Fruit fly (Drosophila melanogaster) whole organism, embryonic: Measurements from ENCODE around the gene Mgat4a.

Experiments used
- Ada2b ChIP-seq: fragments of 200-800 bp; sonication (Bioruptor generic); IDR thresholded peaks from 2 replicates; pipeline ENCODE4 v1.3.6; 2022; ENCODE audit warnings: missing biosample characterization, missing genetic modification characterization
- CG10147 ChIP-seq: fragments of 200-800 bp; sonication (Bioruptor generic); optimal IDR thresholded peaks from 2 replicates; lab custom pipeline; 2019; ENCODE audit warnings: missing biosample characterization, mild to moderate bottlenecking, missing genetic modification characterization, moderate library complexity
- CG10654 ChIP-seq: fragments of 200-800 bp; sonication (Bioruptor generic); optimal IDR thresholded peaks from 2 replicates; lab custom pipeline; 2016; ENCODE audit warnings: missing biosample characterization, missing genetic modification characterization
- CG11093 ChIP-seq: fragments of 200-800 bp; sonication (Bioruptor generic); IDR thresholded peaks from 3 replicates; pipeline ENCODE4 v1.3.6; 2022; ENCODE audit warnings: missing biosample characterization, missing genetic modification characterization
- CG11247 ChIP-seq: fragments of 200-800 bp; sonication (Bioruptor generic); IDR thresholded peaks from 2 replicates; pipeline ENCODE4 v1.3.6; 2022; ENCODE audit warnings: missing biosample characterization, missing genetic modification characterization
- CG14050 ChIP-seq: fragments of 200-800 bp; sonication (Bioruptor generic); IDR thresholded peaks from 3 replicates; pipeline ENCODE4 v1.3.6; 2022; ENCODE audit warnings: missing biosample characterization, missing genetic modification characterization
- CG14667 ChIP-seq: fragments of 200-800 bp; sonication (Bioruptor generic); IDR thresholded peaks from 2 replicates; pipeline ENCODE4 v1.3.6; 2022; ENCODE audit warnings: missing biosample characterization, missing genetic modification characterization
- CG17568 ChIP-seq: fragments of 200-800 bp; sonication (Bioruptor generic); optimal IDR thresholded peaks from 2 replicates; lab custom pipeline; 2018; ENCODE audit warnings: missing biosample characterization, mild to moderate bottlenecking, missing genetic modification characterization, moderate library complexity
- CG4820 ChIP-seq: fragments of 200-800 bp; sonication (Bioruptor generic); optimal IDR thresholded peaks from 3 replicates; lab custom pipeline; 2016; ENCODE audit warnings: missing biosample characterization, missing genetic modification characterization
- CG4854 ChIP-seq: fragments of 200-800 bp; sonication (Bioruptor generic); optimal IDR thresholded peaks from 2 replicates; lab custom pipeline; 2016; ENCODE audit warnings: missing biosample characterization, missing genetic modification characterization, inconsistent platforms
- CG5953 ChIP-seq: fragments of 200-800 bp; sonication (Bioruptor generic); IDR thresholded peaks from 2 replicates; pipeline ENCODE4 v1.3.6; 2022; ENCODE audit warnings: missing biosample characterization, missing genetic modification characterization
- CG6854 ChIP-seq: fragments of 200-800 bp; sonication (Bioruptor generic); optimal IDR thresholded peaks from 3 replicates; lab custom pipeline; 2017; ENCODE audit warnings: missing biosample characterization, mild to moderate bottlenecking, missing genetic modification characterization
- CG7271 ChIP-seq: fragments of 200-800 bp; sonication (Bioruptor generic); optimal IDR thresholded peaks from 2 replicates; lab custom pipeline; 2018; ENCODE audit warnings: missing biosample characterization, mild to moderate bottlenecking, missing genetic modification characterization, moderate library complexity
- CG7839 ChIP-seq: fragments of 200-800 bp; sonication (Bioruptor generic); optimal IDR thresholded peaks from 3 replicates; lab custom pipeline; 2018; ENCODE audit warnings: missing biosample characterization, mild to moderate bottlenecking, missing genetic modification characterization, moderate library complexity
- CG7963 ChIP-seq: fragments of 200-800 bp; sonication (Bioruptor generic); IDR thresholded peaks from 3 replicates; pipeline ENCODE4 v1.3.6; 2022; ENCODE audit warnings: missing biosample characterization, missing genetic modification characterization; ENCODE audit not compliant: partially characterized antibody
- CG8924 ChIP-seq: fragments of 200-800 bp; optimal IDR thresholded peaks from 3 replicates; lab custom pipeline; 2019; ENCODE audit warnings: missing biosample characterization, mild to moderate bottlenecking, missing genetic modification characterization, moderate library complexity
- D ChIP-seq, 2 experiments: fragments of 200-800 bp in 1 of 2; fragments of >200 bp in 1 of 2; sonication (Bioruptor generic) in 1 of 2; optimal IDR thresholded peaks; 2 replicates in 1 of 2; 3 replicates in 1 of 2; lab custom pipeline; 2017; ENCODE audit warnings: mild to moderate bottlenecking in 1 of 2, missing biosample characterization in 1 of 2, missing genetic modification characterization in 1 of 2, missing genetic modification reagents in 1 of 2
- D19B ChIP-seq: fragments of 200-800 bp; sonication (Bioruptor generic); optimal IDR thresholded peaks from 2 replicates; lab custom pipeline; 2017; ENCODE audit warnings: missing biosample characterization, mild to moderate bottlenecking, missing genetic modification characterization
- Elba2 ChIP-seq: fragments of 200-800 bp; sonication (Bioruptor generic); optimal IDR thresholded peaks from 3 replicates; lab custom pipeline; 2016; ENCODE audit warnings: missing biosample characterization, missing genetic modification characterization
- Ets65A ChIP-seq: fragments of 200-800 bp; sonication (Bioruptor generic); peaks from one replicate; lab custom pipeline; 2016; ENCODE audit warnings: missing biosample characterization, missing genetic modification characterization
- H2.0 ChIP-seq: fragments of 200-800 bp; sonication (Bioruptor generic); IDR thresholded peaks from 2 replicates; pipeline ENCODE4 v1.3.6; 2022; ENCODE audit warnings: missing biosample characterization, missing genetic modification characterization
- HLH4C ChIP-seq: fragments of 200-800 bp; sonication (Bioruptor generic); IDR thresholded peaks from 3 replicates; pipeline ENCODE4 v1.3.6; 2022; ENCODE audit warnings: missing biosample characterization, missing genetic modification characterization; ENCODE audit not compliant: partially characterized antibody
- MBD-R2 ChIP-seq: fragments of 200-800 bp; sonication (Bioruptor generic); IDR thresholded peaks from 2 replicates; pipeline ENCODE4 v1.3.6; 2022; ENCODE audit warnings: missing biosample characterization, missing genetic modification characterization
- Max ChIP-seq: fragments of 200-800 bp; sonication (Bioruptor generic); optimal IDR thresholded peaks from 2 replicates; lab custom pipeline; 2016; ENCODE audit warnings: missing biosample characterization, mild to moderate bottlenecking, missing genetic modification characterization
- NC2α ChIP-seq: fragments of 200-800 bp; sonication (Bioruptor generic); optimal IDR thresholded peaks from 2 replicates; lab custom pipeline; 2016; ENCODE audit warnings: missing biosample characterization, missing genetic modification characterization
- Poxn ChIP-seq: fragments of 200-800 bp; sonication (Bioruptor generic); IDR thresholded peaks from 2 replicates; pipeline ENCODE4 v1.3.6; 2022; ENCODE audit warnings: missing biosample characterization, missing genetic modification characterization
- Ptx1 ChIP-seq: fragments of 200-800 bp; sonication (Bioruptor generic); IDR thresholded peaks from 2 replicates; pipeline ENCODE4 v1.3.6; 2022; ENCODE audit warnings: missing biosample characterization, missing genetic modification characterization
- Sry-δ ChIP-seq: fragments of 200-800 bp; sonication (Bioruptor generic); optimal IDR thresholded peaks from 2 replicates; lab custom pipeline; 2016; ENCODE audit warnings: missing biosample characterization, missing genetic modification characterization
- Stat92E ChIP-seq, 3 experiments: fragments of >200 bp in 2 of 3; fragments of 200-800 bp in 1 of 3; sonication (Bioruptor generic) in 1 of 3; optimal IDR thresholded peaks; 2 replicates each; lab custom pipeline; 2017 to 2019; ENCODE audit warnings: missing biosample characterization in 3 of 3, missing genetic modification characterization in 3 of 3, mild to moderate bottlenecking in 1 of 3, moderate library complexity in 1 of 3
- Usf ChIP-seq: fragments of 200-800 bp; sonication (Bioruptor generic); optimal IDR thresholded peaks from 2 replicates; lab custom pipeline; 2017; ENCODE audit warnings: missing genotype, missing biosample characterization, missing genetic modification characterization
- bbx ChIP-seq: fragments of 200-800 bp; sonication (Bioruptor generic); IDR thresholded peaks from 2 replicates; pipeline ENCODE4 v1.3.6; 2022; ENCODE audit warnings: missing biosample characterization, missing genetic modification characterization; ENCODE audit not compliant: partially characterized antibody
- caup ChIP-seq: fragments of 200-800 bp; sonication (Bioruptor generic); optimal IDR thresholded peaks from 3 replicates; lab custom pipeline; 2017; ENCODE audit warnings: missing biosample characterization, mild to moderate bottlenecking, missing genetic modification characterization, moderate library complexity; ENCODE audit not compliant: severe bottlenecking
- dan ChIP-seq: fragments of 200-800 bp; sonication (Bioruptor generic); IDR thresholded peaks from 2 replicates; pipeline ENCODE4 v1.3.6; 2022; ENCODE audit warnings: missing biosample characterization, missing genetic modification characterization
- dmrt99B ChIP-seq: fragments of 200-800 bp; sonication (Bioruptor generic); optimal IDR thresholded peaks from 2 replicates; lab custom pipeline; 2018; ENCODE audit warnings: missing biosample characterization, mild to moderate bottlenecking, missing genetic modification characterization, moderate library complexity
- dpn ChIP-seq, 2 experiments: fragments of 200-800 bp; sonication (Bioruptor generic); optimal IDR thresholded peaks; 3 replicates each; lab custom pipeline; 2016; ENCODE audit warnings: missing biosample characterization in 2 of 2, missing genetic modification characterization in 2 of 2
- dysf ChIP-seq: fragments of 200-800 bp; sonication (Bioruptor generic); IDR thresholded peaks from 3 replicates; pipeline ENCODE4 v1.3.6; 2022; ENCODE audit warnings: missing biosample characterization, missing genetic modification characterization
- ems ChIP-seq: fragments of 200-800 bp; sonication (Bioruptor generic); optimal IDR thresholded peaks from 3 replicates; lab custom pipeline; 2016; ENCODE audit warnings: missing biosample characterization, missing genetic modification characterization
- eyg ChIP-seq: fragments of 200-800 bp; sonication (Bioruptor generic); optimal IDR thresholded peaks from 3 replicates; lab custom pipeline; 2016; ENCODE audit warnings: missing biosample characterization, missing genetic modification characterization
- fd64A ChIP-seq: fragments of 200-800 bp; sonication (Bioruptor generic); optimal IDR thresholded peaks from 3 replicates; lab custom pipeline; 2018; ENCODE audit warnings: missing biosample characterization, mild to moderate bottlenecking, missing genetic modification characterization
- gcm ChIP-seq: fragments of 200-800 bp; sonication (Bioruptor generic); optimal IDR thresholded peaks from 2 replicates; lab custom pipeline; 2019; ENCODE audit warnings: missing biosample characterization, mild to moderate bottlenecking, missing genetic modification characterization, moderate library complexity
- hb ChIP-seq: fragments of 200-800 bp; sonication (Bioruptor generic); IDR thresholded peaks from 3 replicates; pipeline ENCODE4 v1.3.6; 2022; ENCODE audit warnings: missing biosample characterization, missing genetic modification characterization; ENCODE audit not compliant: partially characterized antibody
- inv ChIP-seq: fragments of 200-800 bp; sonication (Bioruptor generic); IDR thresholded peaks from 2 replicates; pipeline ENCODE4 v1.3.6; 2022; ENCODE audit warnings: missing biosample characterization, missing genetic modification characterization; ENCODE audit not compliant: partially characterized antibody
- lab ChIP-seq: fragments of 200-800 bp; sonication (Bioruptor generic); optimal IDR thresholded peaks from 3 replicates; lab custom pipeline; 2017; ENCODE audit warnings: missing biosample characterization, missing genetic modification characterization, mild to moderate bottlenecking, moderate library complexity, missing genetic modification reagents
- mld ChIP-seq: fragments of 200-800 bp; sonication (Bioruptor generic); IDR thresholded peaks from 3 replicates; pipeline ENCODE4 v1.3.6; 2022; ENCODE audit warnings: missing biosample characterization, missing genetic modification characterization; ENCODE audit not compliant: partially characterized antibody
- pho ChIP-seq: fragments of 200-800 bp; sonication (Bioruptor generic); optimal IDR thresholded peaks from 2 replicates; lab custom pipeline; 2016; ENCODE audit warnings: missing biosample characterization, missing genetic modification characterization
- sim ChIP-seq: fragments of 200-800 bp; sonication (Bioruptor generic); IDR thresholded peaks from 2 replicates; pipeline ENCODE4 v1.3.6; 2022; ENCODE audit warnings: missing biosample characterization, missing genetic modification characterization
- ttk ChIP-seq: fragments of 200-800 bp; sonication (Bioruptor generic); IDR thresholded peaks from 2 replicates; pipeline ENCODE4 v2.1.2; 2022; ENCODE audit warnings: missing biosample characterization, missing genetic modification characterization
- vfl ChIP-seq: fragments of 200-800 bp; sonication (Bioruptor generic); optimal IDR thresholded peaks from 2 replicates; lab custom pipeline; 2016; ENCODE audit warnings: missing biosample characterization, missing genetic modification characterization

Mgat4a gene

DNA sequence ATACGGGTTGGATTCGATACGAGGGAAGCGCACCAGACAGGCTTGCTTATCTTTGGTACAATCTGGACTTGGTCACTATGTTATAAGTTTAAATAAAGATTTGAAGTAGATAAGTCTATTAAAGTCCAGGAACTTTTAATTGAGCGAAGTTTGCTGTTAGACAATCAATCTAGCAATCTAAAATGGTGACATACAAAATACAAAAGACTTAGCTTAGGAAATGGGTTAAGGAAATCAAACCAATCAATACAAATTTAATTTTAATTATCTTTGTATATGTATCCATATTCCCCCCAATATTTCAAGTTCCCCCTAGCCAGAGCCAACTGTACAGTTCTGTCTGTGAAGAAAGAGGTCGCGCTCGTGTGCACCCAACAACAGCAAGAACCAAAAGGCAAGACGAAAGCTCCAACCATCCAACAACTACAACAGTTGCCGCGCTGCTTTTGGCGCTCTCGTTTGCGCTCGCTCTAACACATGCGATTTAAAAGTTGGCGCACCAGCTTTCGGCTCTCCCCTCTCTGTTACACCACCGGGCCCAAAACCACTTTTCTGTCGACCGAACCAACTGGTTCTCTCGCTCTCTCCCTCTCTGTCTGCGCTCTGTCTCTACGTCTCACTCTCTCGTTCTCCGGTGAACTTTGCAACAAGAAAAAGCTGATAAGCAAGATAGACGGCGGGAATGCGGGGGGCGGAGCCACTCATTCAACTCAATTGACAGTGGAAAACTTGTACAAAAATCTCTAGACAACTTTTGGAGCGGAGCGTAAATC, 5.7 kb upstream of the Mgat4a start (continued):
- TF ChIP-seq Stat92E (GFP tag; optimal IDR thresholded peaks at IDR 0.05; lab: Kevin White, UChicago) (no peak), Usf (GFP tag; lab: Kevin White, UChicago) (peak; percentile 69), CG4820 (GFP tag; lab: Kevin White, UChicago) (peak; percentile 83), lab (GFP tag; lab: Kevin White, UChicago) (peak; percentile 92), gcm (peak; percentile 74), CG7963 (GFP tag; lab: Robert Waterston, UW) (no peak), D19B (GFP tag; lab: Kevin White, UChicago) (peak; percentile 80), CG6854 (peak; percentile 81), HLH4C (0 out of 3 replicates have a peak, but pooled peaks have one; percentile 25), CG7839 (tag; lab: Kevin White, UChicago) (peak; percentile 94), dysf (GFP tag; lab: Robert Waterston, UW) (peak; percentile 94), MBD-R2 (peak; percentile 40), vfl (GFP tag; lab: Kevin White, UChicago) (peak; percentile 76), Max (peak; percentile 82), CG14667 (GFP tag; lab: Robert Waterston, UW) (peak; percentile 67), mld (GFP tag; lab: Robert Waterston, UW) (no peak), ems (GFP tag; lab: Kevin White, UChicago) (peak; percentile 79), CG17568 (GFP tag; lab: Kevin White, UChicago) (peak; percentile 83), CG10147 (GFP tag; lab: Kevin White, UChicago) (peak; percentile 81), inv (GFP tag; lab: Robert Waterston, UW) (no peak; the same call in 1 of the 2 replicates), D (optimal IDR thresholded peaks at IDR 0.05; lab: Kevin White, UChicago) (no peak), D (GFP tag; optimal IDR thresholded peaks at IDR 0.05; lab: Kevin White, UChicago) (peak; percentile 74), Poxn (GFP tag; lab: Robert Waterston, UW) (peak; percentile 57), dan (no peak), dmrt99B (tag; lab: Kevin White, UChicago) (peak; percentile 95), bbx (peak; percentile 44; the same call in 1 of the 2 replicates), CG10654 (GFP tag; lab: Kevin White, UChicago) (peak; percentile 72), CG4854 (GFP tag; lab: Kevin White, UChicago) (peak; percentile 63), CG7271 (no peak), eyg (GFP tag; lab: Kevin White, UChicago) (peak; percentile 22), H2.0 (GFP tag; lab: Robert Waterston, UW) (peak; percentile 71), Ets65A (peak; percentile 98), dpn (GFP tag; optimal IDR thresholded peaks at IDR 0.05; lab: Kevin White, UChicago) (peak; percentile 84 to 85), NC2α (peak; percentile 75), CG8924 (peak; percentile 91), Ptx1 (GFP tag; lab: Robert Waterston, UW) (peak; percentile 90), caup (peak; percentile 79), CG11247 (peak; percentile 75), ttk (peak; percentile 78), Sry-δ (GFP tag; lab: Kevin White, UChicago) (peak; percentile 25), Ada2b (GFP tag; lab: Robert Waterston, UW) (peak; percentile 81), pho (GFP tag; lab: Kevin White, UChicago) (peak; percentile 77), sim (GFP tag; lab: Robert Waterston, UW) (no peak), CG5953 (GFP tag; lab: Robert Waterston, UW) (peak; percentile 64; the same call in 1 of the 2 replicates), Elba2 (no peak), CG14050 (GFP tag; lab: Robert Waterston, UW) (peak; percentile 79), CG11093 (GFP tag; lab: Robert Waterston, UW) (peak; percentile 85), hb (GFP tag; lab: Robert Waterston, UW) (no peak), fd64A (GFP tag; lab: Kevin White, UChicago) (peak; percentile 7)
